Fruit fly (Drosophila melanogaster) whole organism: Measurements from ENCODE around the gene CHKov2.

Source experiments
- CG8478 ChIP-seq: fragments of >200 bp; optimal IDR thresholded peaks from 2 replicates; lab custom pipeline; 2018; ENCODE audit warnings: inconsistent platforms
- EcR ChIP-seq, 2 experiments: fragments of >200 bp; optimal IDR thresholded peaks; 2 replicates each; lab custom pipeline; 2017; ENCODE audit warnings: missing biosample characterization in 2 of 2, missing genetic modification characterization in 2 of 2, missing genetic modification reagents in 2 of 2
- pan ChIP-seq: fragments of >200 bp; optimal IDR thresholded peaks from 2 replicates; lab custom pipeline; 2017
- psq ChIP-seq: fragments of >200 bp; optimal IDR thresholded peaks from 2 replicates; lab custom pipeline; 2017
- usp ChIP-seq: fragments of >200 bp; optimal IDR thresholded peaks from 2 replicates; lab custom pipeline; 2017; ENCODE audit warnings: missing biosample characterization, missing genetic modification characterization, mixed read lengths

DNA sequence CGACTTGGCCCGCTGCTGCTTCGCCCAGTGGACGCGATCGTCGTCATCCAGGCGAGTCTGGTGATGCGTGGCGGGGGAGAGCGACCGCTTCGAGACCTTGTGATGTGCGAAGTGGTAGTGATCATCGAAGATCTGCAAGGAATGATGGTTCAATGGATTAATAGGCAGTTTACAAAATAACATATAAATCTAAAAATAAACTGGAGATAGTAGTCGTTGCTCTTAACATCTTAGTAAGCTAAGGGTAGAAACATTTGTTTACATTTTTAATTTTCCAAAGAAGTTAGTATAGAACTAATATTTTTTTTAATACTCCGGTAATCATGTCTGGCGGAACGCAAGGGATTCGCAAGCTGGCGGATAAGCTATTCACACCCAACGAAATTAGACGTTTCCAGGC, 27.0 kb upstream of the CHKov2 start, which contains the start of gene ND-49L:
- TF ChIP-seq pan (lab: Kevin White, UChicago), result no peak
- no peak for TF ChIP-seq CG8478 (lab: Kevin White, UChicago)
- TF ChIP-seq psq (lab: Kevin White, UChicago), result no peak
- TF ChIP-seq EcR (GFP tag; optimal IDR thresholded peaks at IDR 0.05; lab: Kevin White, UChicago), result no peak
- no peak for TF ChIP-seq usp (GFP tag; lab: Kevin White, UChicago)
